Worm (Caenorhabditis elegans) whole organism, mixed stage, embryonic: ENCODE results near the gene F44B9.9.

Experiments used
- M03D4.4 ChIP-seq: sonication (generic microtip); optimal IDR thresholded peaks from 2 replicates; lab custom pipeline; 2017; ENCODE audit warnings: mild to moderate bottlenecking, missing genetic modification characterization, missing compliant biosample characterization
- bed-3 ChIP-seq: fragments of 200-800 bp; sonication (Bioruptor generic); optimal IDR thresholded peaks from 3 replicates; lab custom pipeline; 2018; ENCODE audit warnings: mild to moderate bottlenecking, missing genetic modification characterization, moderate library complexity, missing compliant biosample characterization
- blmp-1 ChIP-seq: fragments of 150-350 bp; optimal IDR thresholded peaks from 2 replicates; lab custom pipeline; 2014; ENCODE audit warnings: missing biosample characterization, missing genetic modification characterization
- ceh-39 ChIP-seq: fragments of 150-350 bp; optimal IDR thresholded peaks from 2 replicates; lab custom pipeline; 2014; ENCODE audit warnings: missing biosample characterization, missing genetic modification characterization
- ceh-43 ChIP-seq: fragments of 200-800 bp; sonication (Bioruptor generic); optimal IDR thresholded peaks from 2 replicates; lab custom pipeline; 2018; ENCODE audit warnings: mild to moderate bottlenecking, missing genetic modification characterization, moderate library complexity, missing compliant biosample characterization
- ces-1 ChIP-seq: fragments of 150-350 bp; optimal IDR thresholded peaks from 2 replicates; lab custom pipeline; 2014; ENCODE audit warnings: missing biosample characterization, missing genetic modification reagents, missing genetic modification characterization
- cnd-1 ChIP-seq: fragments of 200-800 bp; sonication (Bioruptor generic); optimal IDR thresholded peaks from 2 replicates; lab custom pipeline; 2018; ENCODE audit warnings: mild to moderate bottlenecking, missing genetic modification characterization, missing compliant biosample characterization
- drap-1 ChIP-seq: fragments of 200-800 bp; sonication (Bioruptor generic); optimal IDR thresholded peaks from 3 replicates; lab custom pipeline; 2018; ENCODE audit warnings: mild to moderate bottlenecking, missing genetic modification characterization, missing compliant biosample characterization
- elt-1 ChIP-seq: sonication (generic microtip); optimal IDR thresholded peaks from 2 replicates; lab custom pipeline; 2017; ENCODE audit warnings: missing genetic modification characterization, mild to moderate bottlenecking, missing compliant biosample characterization, antibody characterized with exemption, moderate library complexity, borderline replicate concordance; ENCODE audit not compliant: insufficient read depth
- elt-3 ChIP-seq: fragments of 150-350 bp; optimal IDR thresholded peaks from 2 replicates; lab custom pipeline; 2014; ENCODE audit warnings: missing biosample characterization, missing genetic modification characterization
- flh-1 ChIP-seq: fragments of 200-800 bp; sonication (Bioruptor generic); optimal IDR thresholded peaks from 2 replicates; lab custom pipeline; 2018; ENCODE audit warnings: mild to moderate bottlenecking, missing genetic modification characterization, moderate library complexity, missing compliant biosample characterization
- ham-2 ChIP-seq: fragments of 200-800 bp; sonication (Bioruptor generic); optimal IDR thresholded peaks from 2 replicates; lab custom pipeline; 2018; ENCODE audit warnings: mild to moderate bottlenecking, missing genetic modification characterization, missing compliant biosample characterization
- hlh-1 ChIP-seq: fragments of 150-350 bp; optimal IDR thresholded peaks from 2 replicates; lab custom pipeline; 2014; ENCODE audit warnings: missing biosample characterization, missing genetic modification reagents, missing genetic modification characterization
- lin-13 ChIP-seq: fragments of 150-350 bp; optimal IDR thresholded peaks from 2 replicates; lab custom pipeline; 2014; ENCODE audit warnings: missing biosample characterization, missing genetic modification characterization
- lin-32 ChIP-seq: fragments of 200-800 bp; sonication (Bioruptor generic); optimal IDR thresholded peaks from 2 replicates; lab custom pipeline; 2018; ENCODE audit warnings: mild to moderate bottlenecking, missing genetic modification characterization, missing compliant biosample characterization
- lsy-2 ChIP-seq: fragments of 150-350 bp; optimal IDR thresholded peaks from 2 replicates; lab custom pipeline; 2014; ENCODE audit warnings: missing biosample characterization, missing genetic modification characterization
- mab-5 ChIP-seq: fragments of 150-350 bp; optimal IDR thresholded peaks from 2 replicates; lab custom pipeline; 2014; ENCODE audit warnings: missing biosample characterization, missing genetic modification characterization
- mls-2 ChIP-seq: sonication (generic microtip); optimal IDR thresholded peaks from 2 replicates; lab custom pipeline; 2016; ENCODE audit warnings: mild to moderate bottlenecking, missing genetic modification characterization, moderate library complexity, missing compliant biosample characterization
- nhr-2 ChIP-seq: fragments of 150-350 bp; optimal IDR thresholded peaks from 2 replicates; lab custom pipeline; 2014; ENCODE audit warnings: missing biosample characterization, missing genetic modification characterization
- nhr-76 ChIP-seq: sonication (generic microtip); optimal IDR thresholded peaks from 2 replicates; lab custom pipeline; 2017; ENCODE audit warnings: missing biosample characterization, missing genetic modification characterization
- pha-4 ChIP-seq: fragments of 150-350 bp; optimal IDR thresholded peaks from 2 replicates; lab custom pipeline; 2018; ENCODE audit warnings: missing biosample characterization, missing genetic modification reagents, missing genetic modification characterization
- sem-2 ChIP-seq: fragments of 200-800 bp; sonication (Bioruptor generic); optimal IDR thresholded peaks from 2 replicates; lab custom pipeline; 2018; ENCODE audit warnings: mild to moderate bottlenecking, missing genetic modification characterization, missing compliant biosample characterization
- sptf-1 ChIP-seq: sonication (generic microtip); optimal IDR thresholded peaks from 2 replicates; lab custom pipeline; 2017; ENCODE audit warnings: mild to moderate bottlenecking, missing genetic modification characterization, moderate library complexity, missing compliant biosample characterization
- tbx-8 ChIP-seq: fragments of 200-800 bp; sonication (Bioruptor generic); optimal IDR thresholded peaks from 2 replicates; lab custom pipeline; 2018; ENCODE audit warnings: mild to moderate bottlenecking, missing genetic modification characterization, moderate library complexity, missing compliant biosample characterization
- unc-120 ChIP-seq: sonication (generic microtip); optimal IDR thresholded peaks from 2 replicates; lab custom pipeline; 2017; ENCODE audit warnings: missing genetic modification characterization, missing compliant biosample characterization; ENCODE audit not compliant: poor library complexity, severe bottlenecking
- unc-39 ChIP-seq: fragments of 150-350 bp; optimal IDR thresholded peaks from 2 replicates; lab custom pipeline; 2014; ENCODE audit warnings: missing biosample characterization, missing genetic modification characterization
- unc-62 ChIP-seq: fragments of 150-350 bp; optimal IDR thresholded peaks from 2 replicates; lab custom pipeline; 2014; ENCODE audit warnings: missing biosample characterization, missing genetic modification reagents, missing genetic modification characterization
- zip-8 ChIP-seq: fragments of 150-350 bp; optimal IDR thresholded peaks from 2 replicates; lab custom pipeline; 2014; ENCODE audit warnings: missing biosample characterization, missing genetic modification characterization
- ztf-11 ChIP-seq: fragments of 150-350 bp; optimal IDR thresholded peaks from 2 replicates; lab custom pipeline; 2014; ENCODE audit warnings: missing biosample characterization, missing genetic modification characterization

The F44B9.9 gene

DNA sequence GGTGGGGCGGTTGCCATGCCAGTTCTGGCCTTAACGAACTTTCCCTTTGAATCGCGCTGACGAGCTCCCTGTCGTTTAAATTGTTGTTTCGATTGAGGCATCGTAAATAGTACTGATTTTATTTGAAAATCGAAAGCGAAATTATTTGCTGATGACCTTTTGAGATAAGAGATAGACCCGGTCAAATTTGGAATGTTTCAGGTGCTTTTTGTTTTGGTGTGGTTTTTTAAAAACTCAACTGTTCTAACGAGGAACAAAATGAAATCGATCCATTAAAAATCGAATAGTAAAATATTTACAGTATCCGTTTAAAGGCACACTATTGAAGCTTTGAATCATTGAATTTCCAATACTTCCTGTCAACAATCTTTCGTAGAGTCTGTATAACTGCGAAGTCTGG lies 11.9 kb upstream of the F44B9.9 start, which contains the start of gene K12H4.6:
Gene K12H4.6 (minus strand): TSS at position 101 of the 400 bp plus-strand sequence.
- no peak for TF ChIP-seq drap-1 (GFP tag; lab: Kevin White, UChicago)
- TF ChIP-seq elt-3 (tag; lab: Kevin White, UChicago) = no peak
- TF ChIP-seq lin-32 = no peak
- TF ChIP-seq bed-3 (GFP tag; lab: Kevin White, UChicago) = no peak
- no peak for TF ChIP-seq elt-1
- no peak for TF ChIP-seq ceh-43 (GFP tag; lab: Kevin White, UChicago)
- TF ChIP-seq unc-120 (tag; lab: Kevin White, UChicago) = no peak
- TF ChIP-seq ces-1 (GFP tag; lab: Kevin White, UChicago) = no peak
- TF ChIP-seq pha-4 (tag; lab: Kevin White, UChicago) = no peak
- no peak for TF ChIP-seq lin-13
- TF ChIP-seq lsy-2 (tag; lab: Kevin White, UChicago) = no peak
- TF ChIP-seq blmp-1 (tag; lab: Kevin White, UChicago) = no peak
- no peak for TF ChIP-seq hlh-1
- TF ChIP-seq, all 35 proteins: peak for 0

DNA sequence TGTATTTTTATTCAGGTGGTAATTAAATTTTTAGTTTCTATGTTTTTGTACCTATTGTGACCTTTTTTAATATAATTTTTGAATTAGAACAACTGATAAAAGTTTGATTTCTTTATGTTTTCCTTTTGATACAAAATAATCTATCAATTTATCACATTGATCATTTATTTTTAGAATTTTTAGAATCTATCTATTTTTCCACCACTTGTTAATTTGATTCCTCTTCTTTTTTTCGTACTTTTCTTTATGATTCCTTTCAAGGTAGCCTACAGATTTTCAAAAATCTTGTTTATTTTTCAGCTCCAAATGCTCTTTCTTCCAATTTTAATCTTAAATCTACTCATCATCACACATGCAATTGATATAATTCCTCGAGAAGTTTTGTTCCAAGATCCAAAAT lies 7.1 kb upstream of the F44B9.9 start, which contains the start of gene dpf-6:
Gene dpf-6 (plus strand): TSS at position 301 of the 400 bp plus-strand sequence.
- TF ChIP-seq zip-8 (tag; lab: Kevin White, UChicago) (no peak), elt-3 (tag; lab: Kevin White, UChicago) (no peak), ztf-11 (tag; lab: Kevin White, UChicago) (no peak), lin-13 (no peak), bed-3 (GFP tag; lab: Kevin White, UChicago) (no peak), lin-32 (no peak), sem-2 (GFP tag; lab: Kevin White, UChicago) (no peak), cnd-1 (tag; lab: Kevin White, UChicago) (no peak), nhr-2 (no peak), hlh-1 (no peak), unc-62 (GFP tag; lab: Kevin White, UChicago) (no peak), tbx-8 (GFP tag; lab: Kevin White, UChicago) (no peak), M03D4.4 (tag; lab: Kevin White, UChicago) (no peak), pha-4 (tag; lab: Kevin White, UChicago) (no peak), mls-2 (tag; lab: Kevin White, UChicago) (no peak), ceh-39 (no peak), unc-39 (tag; lab: Kevin White, UChicago) (no peak), blmp-1 (tag; lab: Kevin White, UChicago) (no peak), ces-1 (GFP tag; lab: Kevin White, UChicago) (no peak), drap-1 (GFP tag; lab: Kevin White, UChicago) (no peak)

DNA sequence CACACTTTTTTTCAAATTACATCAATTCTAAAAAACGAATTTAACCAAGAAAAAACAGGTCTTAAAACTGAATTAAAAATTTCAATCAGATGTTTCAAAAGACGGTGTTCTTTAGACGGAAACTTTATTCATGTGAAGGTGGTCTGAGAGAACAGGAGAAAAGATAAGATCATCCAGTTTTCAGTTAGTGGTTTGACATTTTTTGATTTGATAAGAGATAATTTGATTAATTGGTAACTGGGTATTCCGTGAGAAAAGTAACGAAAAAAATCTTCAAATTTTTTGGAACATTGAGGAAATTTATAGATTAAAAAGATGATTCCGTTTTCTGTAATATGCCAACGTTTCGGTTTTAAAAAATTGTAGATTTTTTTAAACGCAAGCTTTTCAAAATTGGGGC lies 5.6 kb upstream of the F44B9.9 start:
- no peak for TF ChIP-seq blmp-1 (tag; lab: Kevin White, UChicago)
- no peak for TF ChIP-seq elt-1
- no peak for TF ChIP-seq nhr-76 (tag; lab: Kevin White, UChicago)
- TF ChIP-seq lsy-2 (tag; lab: Kevin White, UChicago) = no peak
- no peak for TF ChIP-seq mls-2 (tag; lab: Kevin White, UChicago)
- no peak for TF ChIP-seq tbx-8 (GFP tag; lab: Kevin White, UChicago)

DNA sequence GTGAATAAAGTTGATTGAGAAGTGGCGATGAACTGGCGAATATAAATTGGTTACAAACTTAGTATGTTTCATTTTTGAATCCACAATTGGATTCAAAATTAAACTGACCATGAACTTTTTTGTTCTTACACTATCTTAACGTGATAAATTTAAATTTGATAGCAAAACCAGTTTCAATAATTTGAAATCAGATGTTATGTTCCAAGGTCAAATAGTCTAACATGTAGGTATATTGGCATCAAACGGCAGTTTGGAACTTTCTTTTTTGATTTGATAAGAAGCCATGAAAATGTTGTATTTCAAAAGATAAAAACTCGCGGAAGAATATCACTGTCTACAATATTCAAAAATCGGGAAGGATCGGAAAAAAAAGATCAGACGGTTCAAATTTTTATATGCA lies 5.2 kb upstream of the F44B9.9 start:
- TF ChIP-seq elt-3 (tag; lab: Kevin White, UChicago) = no peak
- no peak for TF ChIP-seq sptf-1
- TF ChIP-seq flh-1 (GFP tag; lab: Kevin White, UChicago) = no peak
- TF ChIP-seq hlh-1 = no peak

DNA sequence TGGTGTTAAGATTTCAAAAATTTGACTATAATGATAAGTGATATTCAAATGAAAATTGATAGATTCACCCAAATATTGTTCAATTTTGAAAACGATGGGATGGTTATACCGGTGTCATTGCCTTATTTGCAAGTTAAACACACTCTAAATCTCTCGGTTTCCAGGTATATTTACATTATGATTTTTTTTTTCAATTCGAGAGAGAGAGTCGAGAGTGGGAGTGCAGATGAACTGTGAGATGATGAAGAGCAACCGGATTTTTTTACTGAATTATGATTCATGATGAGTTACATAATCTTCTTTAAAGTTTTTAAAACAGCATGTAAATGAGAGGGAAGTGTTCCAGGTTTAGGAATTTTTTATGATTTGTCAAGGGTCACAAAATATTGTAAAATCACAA lies 2.7 kb upstream of the F44B9.9 start, which contains the start of gene F44B9.10:
Gene F44B9.10 (minus strand): TSS at position 101 of the 400 bp plus-strand sequence.
- TF ChIP-seq ham-2 (GFP tag; lab: Kevin White, UChicago) = no peak
- TF ChIP-seq sptf-1 = no peak
- no peak for TF ChIP-seq pha-4 (tag; lab: Kevin White, UChicago)
- no peak for TF ChIP-seq lsy-2 (tag; lab: Kevin White, UChicago)
- no peak for TF ChIP-seq ces-1 (GFP tag; lab: Kevin White, UChicago)
- no peak for TF ChIP-seq mab-5 (tag; lab: Kevin White, UChicago)
- no peak for TF ChIP-seq drap-1 (GFP tag; lab: Kevin White, UChicago)
- TF ChIP-seq tbx-8 (GFP tag; lab: Kevin White, UChicago) = no peak
- no peak for TF ChIP-seq hlh-1
- no peak for TF ChIP-seq lin-13
- TF ChIP-seq bed-3 (GFP tag; lab: Kevin White, UChicago) = no peak
